Worm (Caenorhabditis elegans) whole organism, dauer: ENCODE measurements around the gene C17B7.8.
"Not testable (repeated sequence)": the region's sequence is repeated elsewhere in the genome, so short reads cannot be mapped to it uniquely, and the experiment has no call there.

Experiments
- unc-62 ChIP-seq: sonication (generic microtip); optimal IDR thresholded peaks from 2 replicates; lab custom pipeline; 2017; ENCODE audit warnings: missing biosample characterization, missing genetic modification reagents, missing genetic modification characterization

The C17B7.8 gene

ce11 chrV:3324178-3324577 lies at the start of gene C17B7.8:
Gene C17B7.8 (minus strand): TSS chrV:3324278.
- no peak for TF ChIP-seq unc-62 (GFP tag; lab: Kevin White, UChicago)

ce11 chrV:3372673-3373072 lies 48.6 kb upstream of the C17B7.8 start, which contains the start of gene srx-121:
Gene srx-121 (minus strand): TSS chrV:3372773.
- no peak for TF ChIP-seq unc-62 (GFP tag; lab: Kevin White, UChicago)

ce11 chrV:3367773-3368172 lies 43.7 kb upstream of the C17B7.8 start, which contains the start of gene C04E12.2:
Gene C04E12.2 (plus strand): TSS chrV:3368073.
- not testable (repeated sequence) for TF ChIP-seq unc-62 (GFP tag; lab: Kevin White, UChicago)

- no peak for TF ChIP-seq unc-62 (GFP tag; lab: Kevin White, UChicago)
These were observed 38.4 kb upstream of the C17B7.8 start, which contains the start of gene C04E12.4 for ce11 chrV:3362475-3362874. Gene C04E12.4 (plus strand): TSS chrV:3362775.

ce11 chrV:3361633-3362032 lies 37.6 kb upstream of the C17B7.8 start:
- TF ChIP-seq unc-62 (GFP tag; lab: Kevin White, UChicago) = no peak

- TF ChIP-seq unc-62 (GFP tag; lab: Kevin White, UChicago) = no peak
These were observed 34.2 kb upstream of the C17B7.8 start, which contains the start of gene C04E12.5 for ce11 chrV:3358267-3358666. Gene C04E12.5 (plus strand): TSS chrV:3358567.

ce11 chrV:3357106-3357505 lies 33.0 kb upstream of the C17B7.8 start, which contains the start of gene scrm-3:
Gene scrm-3 (minus strand): TSS chrV:3357206.
- no peak for TF ChIP-seq unc-62 (GFP tag; lab: Kevin White, UChicago)

- no peak for TF ChIP-seq unc-62 (GFP tag; lab: Kevin White, UChicago)
These were observed 31.5 kb upstream of the C17B7.8 start for ce11 chrV:3355544-3355943.

ce11 chrV:3352925-3353324 lies 28.8 kb upstream of the C17B7.8 start, which contains the start of gene C17B7.12:
Gene C17B7.12 (plus strand): TSS chrV:3353225.
- no peak for TF ChIP-seq unc-62 (GFP tag; lab: Kevin White, UChicago)

- TF ChIP-seq unc-62 (GFP tag; lab: Kevin White, UChicago) = no peak
These were observed 27.2 kb upstream of the C17B7.8 start, which contains the start of gene str-63 for ce11 chrV:3351266-3351665. Gene str-63 (plus strand): TSS chrV:3351566.

ce11 chrV:3349877-3350276 lies 25.8 kb upstream of the C17B7.8 start, which contains the start of gene C17B7.15:
Gene C17B7.15 (plus strand): TSS chrV:3350177.
- TF ChIP-seq unc-62 (GFP tag; lab: Kevin White, UChicago) = no peak

ce11 chrV:3347486-3347885 lies 23.4 kb upstream of the C17B7.8 start:
- TF ChIP-seq unc-62 (GFP tag; lab: Kevin White, UChicago) = no peak

- no peak for TF ChIP-seq unc-62 (GFP tag; lab: Kevin White, UChicago)
These were observed 22.4 kb upstream of the C17B7.8 start, which contains the start of gene fbxa-65 for ce11 chrV:3346434-3347019. Gene fbxa-65 (minus strand): TSS chrV:3346484.

- TF ChIP-seq unc-62 (GFP tag; lab: Kevin White, UChicago) = no peak
These were observed 19.9 kb upstream of the C17B7.8 start for ce11 chrV:3344001-3344400.

ce11 chrV:3342504-3342903 lies 18.4 kb upstream of the C17B7.8 start, which contains the start of gene C17B7.3:
Gene C17B7.3 (plus strand): TSS chrV:3342804.
- TF ChIP-seq unc-62 (GFP tag; lab: Kevin White, UChicago) = no peak

- no peak for TF ChIP-seq unc-62 (GFP tag; lab: Kevin White, UChicago)
These were observed 17.8 kb upstream of the C17B7.8 start, which contains the start of gene C17B7.10 for ce11 chrV:3341906-3342305. Gene C17B7.10 (minus strand): TSS chrV:3342006.

ce11 chrV:3339009-3339408 lies 14.9 kb upstream of the C17B7.8 start, which contains the start of gene C17B7.4:
Gene C17B7.4 (plus strand): TSS chrV:3339309.
- no peak for TF ChIP-seq unc-62 (GFP tag; lab: Kevin White, UChicago)
